Worm (Caenorhabditis elegans): ENCODE results near the gene cki-2.

- TF ChIP-seq sptf-1 (tag; optimal IDR thresholded peaks at IDR 0.05) (no peak), lsy-2 (tag; optimal IDR thresholded peaks at IDR 0.05) (no peak), nhr-237 (tag; optimal IDR thresholded peaks at IDR 0.05) (no peak), ceh-39 (tag; optimal IDR thresholded peaks at IDR 0.05) (no peak), sem-2 (GFP tag; optimal IDR thresholded peaks at IDR 0.05) (no peak)
Measured at ce11 chrII:7855619-7856018, 39.3 kb downstream of the cki-2 start, which contains the start of gene mdmh-35.

Measured in whole organism, mixed stage, embryonic.